Fruit fly (Drosophila melanogaster): Measurements from ENCODE around the gene CG42818.
A peak's percentile ranks its signal among the peaks of the same experiment; 100 is the strongest.

The CG42818 gene

DNA sequence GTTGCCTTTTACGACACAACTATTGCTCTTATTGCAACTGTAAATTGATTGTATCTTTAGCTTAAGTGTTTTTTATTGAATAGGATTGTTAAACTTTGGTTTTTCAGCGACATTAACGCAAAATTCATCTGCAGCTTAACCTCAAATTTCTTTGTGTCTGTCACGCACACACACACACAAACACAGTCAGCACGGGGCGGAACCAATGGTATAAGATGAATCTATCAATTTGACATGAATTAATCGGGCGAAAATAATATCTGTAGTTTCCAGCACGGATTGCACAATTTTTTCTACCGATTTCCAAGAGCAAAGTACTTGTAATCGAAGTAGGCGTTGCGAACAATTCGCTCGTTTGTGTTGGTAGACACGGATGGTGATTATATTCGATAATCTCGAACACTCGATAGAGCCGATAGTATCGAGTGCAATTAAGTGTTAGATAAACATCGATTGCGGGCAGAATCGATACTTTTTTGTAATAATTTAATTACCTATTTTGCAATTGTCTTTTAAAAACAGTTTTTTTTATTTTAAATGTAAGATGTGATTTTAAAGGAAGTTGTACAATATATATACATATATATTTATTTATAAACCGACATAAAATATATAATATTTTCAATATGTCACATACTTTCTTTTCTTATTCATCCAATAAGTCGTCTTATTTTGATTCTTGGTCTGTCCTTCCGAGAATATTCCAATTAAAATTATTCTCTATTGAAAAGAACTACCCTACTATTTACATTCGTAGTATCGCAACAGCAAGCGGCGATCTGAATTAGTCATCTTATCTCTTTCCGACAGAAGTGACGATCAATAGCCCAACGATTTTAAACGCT, 15.7 kb downstream of the CG42818 start, which contains the start of the genes PRL-1 and EndoGI (continued):
- no peak for TF ChIP-seq pnt (GFP tag; optimal IDR thresholded peaks at IDR 0.05)
- TF ChIP-seq Usf (GFP tag; optimal IDR thresholded peaks at IDR 0.05) = no peak
- no peak for TF ChIP-seq CG4404 (GFP tag; IDR thresholded peaks at IDR 0.05)
- peak; percentile 87 for TF ChIP-seq grau (tag; optimal IDR thresholded peaks at IDR 0.05)
- TF ChIP-seq Nf-YB (GFP tag; optimal IDR thresholded peaks at IDR 0.05) = peak; percentile 68
- peak; percentile 92 for TF ChIP-seq CG13287 (GFP tag; IDR thresholded peaks at IDR 0.05; ENCODE audit: partially characterized antibody)
- TF ChIP-seq nom (GFP tag; optimal IDR thresholded peaks at IDR 0.05) = peak; percentile 66
- peak; percentile 95; the same call in 2 of the 3 replicates for TF ChIP-seq zen2 (GFP tag; IDR thresholded peaks at IDR 0.05; ENCODE audit: partially characterized antibody)
- TF ChIP-seq CG16813 (GFP tag; IDR thresholded peaks at IDR 0.05; ENCODE audit: partially characterized antibody) = peak; percentile 100
- peak; percentile 36 for TF ChIP-seq psq (GFP tag; optimal IDR thresholded peaks at IDR 0.05)
- TF ChIP-seq D19A (tag; optimal IDR thresholded peaks at IDR 0.05) = peak; percentile 76
- TF ChIP-seq Tbp (GFP tag; optimal IDR thresholded peaks at IDR 0.05) = no peak
- peak; percentile 74; the same call in 1 of the 2 replicates for TF ChIP-seq al (GFP tag; IDR thresholded peaks at IDR 0.05)
- no peak for TF ChIP-seq CG7357 (GFP tag; IDR thresholded peaks at IDR 0.05)
- TF ChIP-seq peb (GFP tag; IDR thresholded peaks at IDR 0.05) = peak; percentile 26; the same call in 1 of the 2 replicates
- no peak for TF ChIP-seq H15 (GFP tag; IDR thresholded peaks at IDR 0.05)
- no peak for TF ChIP-seq CG7271 (tag; optimal IDR thresholded peaks at IDR 0.05)
- TF ChIP-seq Sry-β (GFP tag; optimal IDR thresholded peaks at IDR 0.05) = no peak
- TF ChIP-seq Hmx (GFP tag; optimal IDR thresholded peaks at IDR 0.05) = no peak
- no peak for TF ChIP-seq Rx (GFP tag; IDR thresholded peaks at IDR 0.05)
- TF ChIP-seq ac (GFP tag; optimal IDR thresholded peaks at IDR 0.05) = no peak
- no peak for TF ChIP-seq CG31388 (GFP tag; optimal IDR thresholded peaks at IDR 0.05)
- no peak for TF ChIP-seq CG11723 (GFP tag; optimal IDR thresholded peaks at IDR 0.05)
- TF ChIP-seq row (GFP tag; IDR thresholded peaks at IDR 0.05) = peak; percentile 93
- peak; percentile 57 for TF ChIP-seq fd96Cb (tag; optimal IDR thresholded peaks at IDR 0.05)
- peak; percentile 91 for TF ChIP-seq gem (tag; optimal IDR thresholded peaks at IDR 0.05)
- TF ChIP-seq p53 (GFP tag; optimal IDR thresholded peaks at IDR 0.05) = no peak
- peak; percentile 69 for TF ChIP-seq YL-1 (GFP tag; optimal IDR thresholded peaks at IDR 0.05)
- TF ChIP-seq CG6654 (GFP tag; optimal IDR thresholded peaks at IDR 0.05) = no peak
- TF ChIP-seq CG7556 (GFP tag; optimal IDR thresholded peaks at IDR 0.05) = peak; percentile 73
- peak in 1 of 2 experiments; percentile 79 for TF ChIP-seq Eip74EF (GFP tag; optimal IDR thresholded peaks at IDR 0.05)
- peak; percentile 79 for TF ChIP-seq CG13775 (GFP tag; optimal IDR thresholded peaks at IDR 0.05)
- peak; percentile 83 for TF ChIP-seq grn (GFP tag; optimal IDR thresholded peaks at IDR 0.05)
- TF ChIP-seq CG4854 (GFP tag; optimal IDR thresholded peaks at IDR 0.05) = no peak
- peak; percentile 100 for TF ChIP-seq hb (GFP tag; IDR thresholded peaks at IDR 0.05; ENCODE audit: partially characterized antibody)
- no peak for TF ChIP-seq org-1 (GFP tag; optimal IDR thresholded peaks at IDR 0.05)
- TF ChIP-seq CG1792 (GFP tag; optimal IDR thresholded peaks at IDR 0.05) = no peak
- TF ChIP-seq caup (GFP tag; optimal IDR thresholded peaks at IDR 0.05; ENCODE audit: severe bottlenecking) = peak; percentile 71
- peak; percentile 49 for TF ChIP-seq Chrac-16 (GFP tag; optimal IDR thresholded peaks at IDR 0.05)
- no peak for TF ChIP-seq Hey (tag; optimal IDR thresholded peaks at IDR 0.05)
- TF ChIP-seq Elba2 (GFP tag; optimal IDR thresholded peaks at IDR 0.05) = peak; percentile 44
- TF ChIP-seq CG32772 (GFP tag; IDR thresholded peaks at IDR 0.05) = peak; percentile 20; the same call in 1 of the 2 replicates
- no peak for TF ChIP-seq HLH54F (GFP tag; optimal IDR thresholded peaks at IDR 0.05)
- peak; percentile 29 for TF ChIP-seq Hand (GFP tag; optimal IDR thresholded peaks at IDR 0.05)
- peak; percentile 11 for TF ChIP-seq Jarid2 (GFP tag; optimal IDR thresholded peaks at IDR 0.05)
- TF ChIP-seq GATAe (GFP tag; conservative IDR thresholded peaks at IDR 0.05) = 0 out of 2 replicates have a peak, but pooled peaks have one; percentile 12
- TF ChIP-seq fu2 (GFP tag; optimal IDR thresholded peaks at IDR 0.05) = no peak
- TF ChIP-seq CG31441 (GFP tag; IDR thresholded peaks at IDR 0.05) = peak; percentile 86
